Worm (Caenorhabditis elegans): ENCODE measurements around the gene C36A4.10.

The C36A4.10 gene

DNA sequence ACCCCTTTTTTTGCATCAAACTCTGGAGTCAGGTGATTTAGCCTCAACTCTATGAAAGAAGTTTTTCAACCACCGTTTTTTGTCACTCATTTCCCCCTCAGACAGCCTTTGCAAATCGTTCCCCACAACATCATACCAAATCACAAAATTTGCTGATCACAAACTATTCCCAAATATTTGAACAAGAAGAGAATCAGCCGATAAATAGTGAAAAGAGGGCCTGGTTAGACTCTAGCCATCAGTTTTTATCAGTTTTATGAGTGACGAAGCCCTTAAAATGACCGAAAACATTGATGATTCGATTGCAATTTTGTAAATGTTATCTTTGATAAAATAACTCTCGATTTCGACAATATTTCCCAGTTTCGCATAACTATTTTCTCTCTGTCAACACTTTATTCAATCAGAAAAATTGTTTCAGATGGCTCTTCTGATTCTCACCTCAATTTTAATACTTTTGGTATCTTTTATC lies 3.6 kb upstream of the C36A4.10 start, which contains the start of gene cyp-25A2 (continued):
- no peak for TF ChIP-seq lir-3 (tag; optimal IDR thresholded peaks at IDR 0.05)
- TF ChIP-seq aha-1 (tag), result no peak
- TF ChIP-seq nhr-77 (tag; optimal IDR thresholded peaks at IDR 0.05), result peak; percentile 68
- peak; percentile 86 for TF ChIP-seq pqm-1 (tag; optimal IDR thresholded peaks at IDR 0.05)

- TF ChIP-seq nhr-28 (tag; optimal IDR thresholded peaks at IDR 0.05), result peak; percentile 12
- TF ChIP-seq daf-16 (GFP tag; optimal IDR thresholded peaks at IDR 0.05), result no peak
- TF ChIP-seq daf-16 (tag; optimal IDR thresholded peaks at IDR 0.05), result peak; percentile 43
- no peak for TF ChIP-seq dmd-8 (GFP tag; IDR thresholded peaks at IDR 0.05)
Observed at ce11 chrIII:3832291-3832690, 1.0 kb upstream of the C36A4.10 start, which contains the start of gene cyp-25A1. Gene cyp-25A1, plus strand, starts transcription at chrIII:3832591.

- TF ChIP-seq attf-4 (tag; optimal IDR thresholded peaks at IDR 0.05), result no peak
- no peak for TF ChIP-seq nhr-41 (GFP tag; IDR thresholded peaks at IDR 0.05)
- TF ChIP-seq F44E2.7 (GFP tag; IDR thresholded peaks at IDR 0.05), result no peak
- TF ChIP-seq unc-62 (GFP tag; optimal IDR thresholded peaks at IDR 0.05 in 1 of 2), result peak in 1 of 2 experiments; percentile 91
- no peak for TF ChIP-seq unc-62 (tag; optimal IDR thresholded peaks at IDR 0.05)
- TF ChIP-seq ceh-62 (tag; optimal IDR thresholded peaks at IDR 0.05), result no peak
- no peak for TF ChIP-seq nhr-48 (tag; optimal IDR thresholded peaks at IDR 0.05)
Observed at ce11 chrIII:3831798-3832197, 517 bp upstream of the C36A4.10 start.

- TF ChIP-seq gei-8 (GFP tag; optimal IDR thresholded peaks at IDR 0.05) (no peak), aly-2 (tag; optimal IDR thresholded peaks at IDR 0.05) (no peak), ctbp-1 (GFP tag; IDR thresholded peaks at IDR 0.05) (no peak), ceh-32 (tag; optimal IDR thresholded peaks at IDR 0.05; ENCODE audit: poor library complexity) (no peak), F44E2.7 (GFP tag; IDR thresholded peaks at IDR 0.05) (no peak), ceh-20 (GFP tag; IDR thresholded peaks at IDR 0.05) (no peak), Y75B8A.6 (GFP tag; IDR thresholded peaks at IDR 0.05) (no peak), attf-4 (tag; optimal IDR thresholded peaks at IDR 0.05) (no peak)
Observed at ce11 chrIII:3829105-3829504, 2.2 kb downstream of the C36A4.10 start, which contains the start of gene cnnm-5. Gene cnnm-5, minus strand, starts transcription at chrIII:3829205.

- peak; percentile 18 for TF ChIP-seq hlh-30 (tag; optimal IDR thresholded peaks at IDR 0.05; ENCODE audit: insufficient read depth)
- TF ChIP-seq lin-13 (GFP tag; optimal IDR thresholded peaks at IDR 0.05), result no peak
- TF ChIP-seq unc-62 (GFP tag; optimal IDR thresholded peaks at IDR 0.05 in 1 of 2), result peak in 1 of 2 experiments; percentile 27
- TF ChIP-seq unc-62 (tag; optimal IDR thresholded peaks at IDR 0.05), result no peak
- no peak for TF ChIP-seq ZK337.2 (GFP tag; IDR thresholded peaks at IDR 0.05)
- no peak for TF ChIP-seq hlh-11 (tag; optimal IDR thresholded peaks at IDR 0.05)
- TF ChIP-seq daf-12 (tag; optimal IDR thresholded peaks at IDR 0.05), result no peak
- TF ChIP-seq nhr-28 (tag; optimal IDR thresholded peaks at IDR 0.05), result no peak
- TF ChIP-seq vab-7 (GFP tag; IDR thresholded peaks at IDR 0.05), result no peak
- TF ChIP-seq fkh-10 (GFP tag; optimal IDR thresholded peaks at IDR 0.05), result no peak
- TF ChIP-seq zag-1 (tag; optimal IDR thresholded peaks at IDR 0.05), result no peak
- no peak for TF ChIP-seq zip-11 (GFP tag; IDR thresholded peaks at IDR 0.05)
- no peak for TF ChIP-seq egl-27 (tag; optimal IDR thresholded peaks at IDR 0.05)
- no peak for TF ChIP-seq arid-1 (GFP tag; conservative IDR thresholded peaks at IDR 0.05)
- TF ChIP-seq pqm-1 (tag; optimal IDR thresholded peaks at IDR 0.05), result no peak
- no peak for TF ChIP-seq saeg-2 (GFP tag; IDR thresholded peaks at IDR 0.05)
- TF ChIP-seq madf-5 (GFP tag; IDR thresholded peaks at IDR 0.05), result no peak
- no peak for TF ChIP-seq nhr-42 (GFP tag; IDR thresholded peaks at IDR 0.05)
- no peak for TF ChIP-seq attf-4 (tag; optimal IDR thresholded peaks at IDR 0.05)
- TF ChIP-seq Y75B8A.6 (GFP tag; IDR thresholded peaks at IDR 0.05), result no peak
- peak; percentile 27 for TF ChIP-seq mes-2 (tag; optimal IDR thresholded peaks at IDR 0.05; ENCODE audit: poor library complexity, severe bottlenecking)
- no peak for TF ChIP-seq F26F4.8 (GFP tag; conservative IDR thresholded peaks at IDR 0.05)
- TF ChIP-seq jun-1 (tag; optimal IDR thresholded peaks at IDR 0.05), result no peak
- TF ChIP-seq lir-3 (tag; optimal IDR thresholded peaks at IDR 0.05), result no peak
Observed at ce11 chrIII:3821969-3822453, 9.3 kb downstream of the C36A4.10 start, which contains the start of gene amx-1. Gene amx-1, plus strand, starts transcription at chrIII:3822403.
